Fruit fly (Drosophila melanogaster): ENCODE data around the gene AkhR.

The AkhR gene

DNA sequence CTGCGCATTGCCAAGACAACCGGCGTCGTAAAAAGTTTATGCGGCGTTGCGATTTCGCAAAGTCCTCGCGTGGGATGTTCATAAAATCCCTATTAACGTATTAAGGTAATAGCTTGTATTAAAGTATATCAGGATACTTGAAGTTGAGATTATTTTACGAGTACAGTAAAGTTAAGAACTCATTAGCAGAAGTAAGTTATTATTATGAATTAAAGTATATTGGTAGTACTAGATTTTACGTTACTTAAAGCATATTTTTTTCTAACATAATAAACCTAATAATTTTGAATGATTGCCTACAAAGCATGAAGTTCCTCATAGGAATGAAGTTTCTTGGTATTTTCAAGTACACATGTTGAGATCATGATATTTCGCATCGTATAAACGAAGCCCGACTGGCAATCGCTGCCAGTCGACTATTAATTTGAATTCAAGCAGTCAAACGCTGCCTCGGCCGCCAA is 22.2 kb downstream of the AkhR start (continued):
- TF ChIP-seq Rx (GFP tag; IDR thresholded peaks at IDR 0.05) (no peak), CG11504 (tag; optimal IDR thresholded peaks at IDR 0.05) (peak; percentile 78), Atf6 (GFP tag; IDR thresholded peaks at IDR 0.05) (peak; percentile 14; the same call in 1 of the 2 replicates), CG17385 (GFP tag; optimal IDR thresholded peaks at IDR 0.05) (peak; percentile 59), usp (GFP tag; optimal IDR thresholded peaks at IDR 0.05) (no peak), Nf-YC (tag; optimal IDR thresholded peaks at IDR 0.05) (peak; percentile 36), fd64A (GFP tag; optimal IDR thresholded peaks at IDR 0.05) (peak; percentile 14), amos (GFP tag; IDR thresholded peaks at IDR 0.05; ENCODE audit: partially characterized antibody) (no peak), Gug (GFP tag; IDR thresholded peaks at IDR 0.05) (no peak), luna (GFP tag; optimal IDR thresholded peaks at IDR 0.05) (no peak), btn (GFP tag; optimal IDR thresholded peaks at IDR 0.05) (no peak), CG2712 (tag; optimal IDR thresholded peaks at IDR 0.05) (peak; percentile 77), Doc3 (GFP tag; IDR thresholded peaks at IDR 0.05; ENCODE audit: partially characterized antibody) (no peak), CG12299 (tag; optimal IDR thresholded peaks at IDR 0.05) (peak; percentile 12), CG13894 (tag; optimal IDR thresholded peaks at IDR 0.05) (no peak), CG11695 (GFP tag; IDR thresholded peaks at IDR 0.05) (0 out of 3 replicates have a peak, but pooled peaks have one; percentile 26), ATbp (GFP tag; optimal IDR thresholded peaks at IDR 0.05) (peak; percentile 39), CG7928 (GFP tag; optimal IDR thresholded peaks at IDR 0.05) (no peak), caup (GFP tag; optimal IDR thresholded peaks at IDR 0.05; ENCODE audit: severe bottlenecking) (peak; percentile 11), peb (GFP tag; IDR thresholded peaks at IDR 0.05) (no peak), Dll (GFP tag; IDR thresholded peaks at IDR 0.05; ENCODE audit: partially characterized antibody) (no peak), row (GFP tag; IDR thresholded peaks at IDR 0.05) (peak; percentile 55), stc (GFP tag; IDR thresholded peaks at IDR 0.05) (no peak), cato (GFP tag; optimal IDR thresholded peaks at IDR 0.05; ENCODE audit: borderline replicate concordance) (no peak), Atf-2 (GFP tag; optimal IDR thresholded peaks at IDR 0.05) (no peak), otp (GFP tag; IDR thresholded peaks at IDR 0.05) (no peak), Dref (GFP tag; IDR thresholded peaks at IDR 0.05) (no peak), onecut (GFP tag; IDR thresholded peaks at IDR 0.05) (0 out of 2 replicates have a peak, but pooled peaks have one; percentile 21), CG4707 (GFP tag; optimal IDR thresholded peaks at IDR 0.05) (no peak), Dek (tag; optimal IDR thresholded peaks at IDR 0.05) (no peak), CG8765 (GFP tag; IDR thresholded peaks at IDR 0.05) (no peak), CG10147 (GFP tag; optimal IDR thresholded peaks at IDR 0.05) (peak; percentile 34), tio (GFP tag; optimal IDR thresholded peaks at IDR 0.05) (peak; percentile 54), dimm (GFP tag; IDR thresholded peaks at IDR 0.05) (no peak), CG33213 (GFP tag; optimal IDR thresholded peaks at IDR 0.05) (no peak), pb (GFP tag; optimal IDR thresholded peaks at IDR 0.05) (no peak), H15 (GFP tag; IDR thresholded peaks at IDR 0.05) (no peak), Bgb (GFP tag; IDR thresholded peaks at IDR 0.05; ENCODE audit: partially characterized antibody) (no peak), CG31365 (tag; optimal IDR thresholded peaks at IDR 0.05) (no peak), Xbp1 (GFP tag; optimal IDR thresholded peaks at IDR 0.05) (peak; percentile 23), sug (tag; optimal IDR thresholded peaks at IDR 0.05) (no peak), hth (optimal IDR thresholded peaks at IDR 0.05) (no peak), lbe (GFP tag; optimal IDR thresholded peaks at IDR 0.05) (no peak), ham (GFP tag; IDR thresholded peaks at IDR 0.05) (no peak), danr (GFP tag; IDR thresholded peaks at IDR 0.05) (0 out of 2 replicates have a peak, but pooled peaks have one; percentile 28), slbo (GFP tag; IDR thresholded peaks at IDR 0.05) (no peak), HmgD (GFP tag; optimal IDR thresholded peaks at IDR 0.05) (no peak), CG10209 (GFP tag; optimal IDR thresholded peaks at IDR 0.05) (peak; percentile 48), vfl (GFP tag; optimal IDR thresholded peaks at IDR 0.05) (no peak), H2.0 (GFP tag; IDR thresholded peaks at IDR 0.05) (no peak), Scr (GFP tag; IDR thresholded peaks at IDR 0.05; ENCODE audit: partially characterized antibody) (no peak), CG15073 (GFP tag; optimal IDR thresholded peaks at IDR 0.05) (no peak)

Measured in whole organism, embryonic.